Worm (Caenorhabditis elegans) whole organism, L4 larva: ENCODE data around the gene R144.10.

Experiments
- F37D6.2 ChIP-seq: sonication (generic microtip); optimal IDR thresholded peaks from 2 replicates; lab custom pipeline; 2016; ENCODE audit warnings: mild to moderate bottlenecking, missing genetic modification characterization, missing compliant biosample characterization
- aha-1 ChIP-seq: fragments of 150-350 bp; peaks from one replicate; lab custom pipeline; 2014; ENCODE audit warnings: missing biosample characterization, missing genetic modification characterization
- daf-16 ChIP-seq, 3 experiments: sonication (generic microtip); optimal IDR thresholded peaks; 2 replicates each; lab custom pipeline; 2016 to 2017; ENCODE audit warnings: missing genetic modification characterization in 3 of 3, missing genetic modification reagents in 3 of 3, mild to moderate bottlenecking in 2 of 3, missing compliant biosample characterization in 2 of 3, missing biosample characterization in 1 of 3, moderate library complexity in 1 of 3
- egl-43 ChIP-seq: fragments of 200-800 bp; sonication (Bioruptor generic); IDR thresholded peaks from 2 replicates; pipeline ENCODE4 v1.3.6; 2022; ENCODE audit warnings: missing genetic modification reagents, missing genetic modification characterization, missing compliant biosample characterization
- jun-1 ChIP-seq: fragments of 150-350 bp; optimal IDR thresholded peaks from 2 replicates; lab custom pipeline; 2014; ENCODE audit warnings: missing biosample characterization, missing genetic modification reagents, missing genetic modification characterization
- lin-13 ChIP-seq: fragments of 150-350 bp; optimal IDR thresholded peaks from 2 replicates; lab custom pipeline; 2014; ENCODE audit warnings: missing biosample characterization, missing genetic modification reagents, missing genetic modification characterization
- nhr-77 ChIP-seq: fragments of 150-350 bp; optimal IDR thresholded peaks from 2 replicates; lab custom pipeline; 2014; ENCODE audit warnings: missing biosample characterization, missing genetic modification characterization
- pqm-1 ChIP-seq: sonication (generic microtip); optimal IDR thresholded peaks from 2 replicates; lab custom pipeline; 2017; ENCODE audit warnings: missing biosample characterization, missing genetic modification characterization
- skn-1 ChIP-seq: fragments of 150-350 bp; optimal IDR thresholded peaks from 2 replicates; lab custom pipeline; 2014; ENCODE audit warnings: missing biosample characterization, missing genetic modification characterization
- snpc-4 ChIP-seq: fragments of 150-350 bp; optimal IDR thresholded peaks from 2 replicates; lab custom pipeline; 2014; ENCODE audit warnings: missing biosample characterization, missing genetic modification characterization
- spr-3 ChIP-seq: fragments of 200-800 bp; sonication (Bioruptor generic); optimal IDR thresholded peaks from 2 replicates; lab custom pipeline; 2018; ENCODE audit warnings: mild to moderate bottlenecking, missing genetic modification characterization, missing compliant biosample characterization
- unc-39 ChIP-seq: sonication (generic microtip); optimal IDR thresholded peaks from 2 replicates; lab custom pipeline; 2017; ENCODE audit warnings: missing biosample characterization, missing genetic modification characterization

DNA sequence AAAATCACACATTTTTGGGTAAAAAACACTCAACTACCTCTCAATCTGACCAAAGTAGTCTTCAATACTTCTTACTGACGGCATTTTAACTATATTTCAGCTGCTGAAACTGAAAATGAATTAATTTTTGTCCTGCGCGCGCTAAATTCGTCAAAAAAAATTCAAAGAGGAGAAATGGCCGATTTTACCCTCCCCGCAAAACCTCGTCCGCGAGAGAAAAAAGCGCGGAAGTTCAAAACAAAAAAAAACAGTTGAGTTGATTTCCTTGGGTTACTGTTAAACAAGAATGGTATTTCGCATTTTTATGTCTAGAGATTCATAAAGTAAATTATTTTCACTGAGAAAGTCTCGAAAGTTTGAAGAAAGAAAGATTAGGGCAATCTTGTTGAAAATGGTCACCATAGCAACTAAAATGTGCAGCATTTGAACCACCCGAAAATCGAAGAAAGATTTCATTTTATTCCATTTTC, 15.3 kb downstream of the R144.10 start, which contains the start of the genes C27F2.10 and wdr-60:
- no peak for TF ChIP-seq pqm-1 (tag; lab: Kevin White, UChicago)
- no peak for TF ChIP-seq unc-39 (tag; lab: Kevin White, UChicago)
- TF ChIP-seq jun-1 (tag; lab: Kevin White, UChicago) = no peak
- no peak for TF ChIP-seq egl-43
- no peak for TF ChIP-seq aha-1 (tag; lab: Kevin White, UChicago)
- no peak for TF ChIP-seq F37D6.2 (tag; lab: Kevin White, UChicago)
- no peak for TF ChIP-seq snpc-4 (tag; lab: Kevin White, UChicago)
- no peak for TF ChIP-seq lin-13 (GFP tag; lab: Kevin White, UChicago)
- TF ChIP-seq spr-3 (GFP tag; lab: Kevin White, UChicago) = no peak
- TF ChIP-seq skn-1 (tag; lab: Kevin White, UChicago) = no peak
- no peak for TF ChIP-seq daf-16 (GFP tag; optimal IDR thresholded peaks at IDR 0.05; lab: Kevin White, UChicago)
- no peak for TF ChIP-seq daf-16 (tag; optimal IDR thresholded peaks at IDR 0.05; lab: Kevin White, UChicago)
- no peak for TF ChIP-seq nhr-77 (tag; lab: Kevin White, UChicago)
